Fruit fly (Drosophila melanogaster) whole organism, wandering third instar larva: ENCODE data around the gene CG14118.

ENCODE experiments used
- Abd-B ChIP-seq: fragments of >200 bp; optimal IDR thresholded peaks from 2 replicates; lab custom pipeline; 2017; ENCODE audit warnings: missing biosample characterization, missing genetic modification characterization
- CG32264 ChIP-seq: fragments of 200-800 bp; sonication (Bioruptor generic); optimal IDR thresholded peaks from 2 replicates; lab custom pipeline; 2016; ENCODE audit warnings: missing biosample characterization, missing genetic modification characterization
- CG9705 ChIP-seq: fragments of 200-800 bp; sonication (Bioruptor generic); optimal IDR thresholded peaks from 2 replicates; lab custom pipeline; 2018; ENCODE audit warnings: missing biosample characterization, mild to moderate bottlenecking, missing genetic modification characterization
- CrebA ChIP-seq: fragments of 200-800 bp; sonication (Bioruptor generic); optimal IDR thresholded peaks from 2 replicates; lab custom pipeline; 2016; ENCODE audit warnings: missing biosample characterization, mild to moderate bottlenecking, missing genetic modification characterization, borderline replicate concordance
- Dfd ChIP-seq: fragments of >200 bp; optimal IDR thresholded peaks from 2 replicates; lab custom pipeline; 2017; ENCODE audit warnings: missing biosample characterization, missing genetic modification characterization
- Dif ChIP-seq: fragments of 200-275, 200-300 bp; sonication (Bioruptor generic); optimal IDR thresholded peaks from 2 replicates; lab custom pipeline; 2018; ENCODE audit warnings: missing biosample characterization, missing genetic modification characterization; ENCODE audit not compliant: partially characterized antibody
- GATAd ChIP-seq: sonication (Bioruptor generic); optimal IDR thresholded peaks from 2 replicates; lab custom pipeline; 2016; ENCODE audit warnings: missing biosample characterization, missing genetic modification characterization
- HLH106 ChIP-seq: fragments of 200-800 bp; optimal IDR thresholded peaks from 3 replicates; lab custom pipeline; 2019; ENCODE audit warnings: missing biosample characterization, mild to moderate bottlenecking, missing genetic modification characterization, moderate library complexity
- Hnf4 ChIP-seq: fragments of 200-800 bp; sonication (Bioruptor generic); optimal IDR thresholded peaks from 2 replicates; lab custom pipeline; 2016; ENCODE audit warnings: missing biosample characterization, mild to moderate bottlenecking, missing genetic modification characterization
- Hr78 ChIP-seq: fragments of >200 bp; optimal IDR thresholded peaks from 2 replicates; lab custom pipeline; 2017; ENCODE audit warnings: missing biosample characterization, missing genetic modification characterization
- Hr83 ChIP-seq: fragments of 200-300 bp; sonication (Bioruptor generic); optimal IDR thresholded peaks from 2 replicates; lab custom pipeline; 2016; ENCODE audit warnings: missing biosample characterization, mild to moderate bottlenecking, missing genetic modification characterization, moderate library complexity; ENCODE audit not compliant: poor library complexity, severe bottlenecking
- Jra ChIP-seq: sonication (Bioruptor generic); optimal IDR thresholded peaks from 2 replicates; lab custom pipeline; 2016; ENCODE audit warnings: missing biosample characterization, missing genetic modification characterization
- Mio ChIP-seq: sonication (Bioruptor generic); optimal IDR thresholded peaks from 2 replicates; lab custom pipeline; 2016; ENCODE audit warnings: missing biosample characterization, missing genetic modification characterization
- Myc ChIP-seq: fragments of >200 bp; optimal IDR thresholded peaks from 2 replicates; lab custom pipeline; 2017
- N ChIP-seq: fragments of >200 bp; optimal IDR thresholded peaks from 2 replicates; lab custom pipeline; 2018; ENCODE audit warnings: missing biosample characterization, missing external identifiers, missing genetic modification characterization
- OdsH ChIP-seq: fragments of 200-800 bp; sonication (Bioruptor generic); optimal IDR thresholded peaks from 2 replicates; lab custom pipeline; 2016; ENCODE audit warnings: missing biosample characterization, mild to moderate bottlenecking, missing genetic modification characterization
- Rel ChIP-seq, 2 experiments: fragments of 200-800 bp; sonication (Bioruptor generic) in 1 of 2; optimal IDR thresholded peaks; 2 replicates in 1 of 2; 3 replicates in 1 of 2; lab custom pipeline; 2016 to 2019; ENCODE audit warnings: mild to moderate bottlenecking in 2 of 2, missing biosample characterization in 2 of 2, missing genetic modification characterization in 2 of 2, moderate library complexity in 1 of 2
- Sp1 ChIP-seq: fragments of 200-800 bp; sonication (Bioruptor generic); optimal IDR thresholded peaks from 3 replicates; lab custom pipeline; 2019; ENCODE audit warnings: missing biosample characterization, mild to moderate bottlenecking, missing genetic modification characterization, moderate library complexity
- Vsx2 ChIP-seq: fragments of 200-300, 225-300 bp; sonication (Bioruptor generic); optimal IDR thresholded peaks from 2 replicates; lab custom pipeline; 2018; ENCODE audit warnings: missing biosample characterization, missing genetic modification characterization; ENCODE audit not compliant: partially characterized antibody
- br ChIP-seq: fragments of 200-800 bp; sonication (Bioruptor generic); optimal IDR thresholded peaks from 2 replicates; lab custom pipeline; 2016; ENCODE audit warnings: missing biosample characterization, missing genetic modification characterization
- brk ChIP-seq: fragments of 200-800 bp; sonication (Bioruptor generic); optimal IDR thresholded peaks from 2 replicates; lab custom pipeline; 2016; ENCODE audit warnings: missing biosample characterization, mild to moderate bottlenecking, missing genetic modification characterization
- dl ChIP-seq, 2 experiments: fragments of 175-275, 200-275 bp in 1 of 2; fragments of 200-275 bp in 1 of 2; sonication (Bioruptor generic); optimal IDR thresholded peaks; lab custom pipeline; 2018; ENCODE audit warnings: mild to moderate bottlenecking in 2 of 2, missing biosample characterization in 2 of 2, missing genetic modification characterization in 2 of 2, moderate library complexity in 2 of 2; ENCODE audit not compliant: partially characterized antibody in 2 of 2, insufficient read depth in 1 of 2
- dmrt93B ChIP-seq: fragments of 200-800 bp; sonication (Bioruptor generic); optimal IDR thresholded peaks from 2 replicates; lab custom pipeline; 2018; ENCODE audit warnings: missing biosample characterization, mild to moderate bottlenecking, missing genetic modification characterization
- dsf ChIP-seq: sonication (Bioruptor generic); optimal IDR thresholded peaks from 2 replicates; lab custom pipeline; 2016; ENCODE audit warnings: missing biosample characterization, missing genetic modification characterization, borderline replicate concordance
- ey ChIP-seq: fragments of 200-800 bp; sonication (Bioruptor generic); optimal IDR thresholded peaks from 2 replicates; lab custom pipeline; 2016; ENCODE audit warnings: missing biosample characterization, missing genetic modification characterization
- foxo ChIP-seq, 2 experiments: fragments of 200-800 bp; sonication (Bioruptor generic); optimal IDR thresholded peaks; 2 replicates in 1 of 2; 3 replicates in 1 of 2; lab custom pipeline; 2016 to 2017; ENCODE audit warnings: missing biosample characterization in 2 of 2, missing genetic modification characterization in 2 of 2
- fru ChIP-seq: fragments of 200-800 bp; sonication (Bioruptor generic); optimal IDR thresholded peaks from 3 replicates; lab custom pipeline; 2016; ENCODE audit warnings: missing biosample characterization, mild to moderate bottlenecking, missing genetic modification characterization
- h ChIP-seq: fragments of 200-800 bp; sonication (Bioruptor generic); optimal IDR thresholded peaks from 3 replicates; lab custom pipeline; 2016; ENCODE audit warnings: missing biosample characterization, mild to moderate bottlenecking, missing genetic modification characterization
- jim ChIP-seq: fragments of 175-275, 200-325 bp; sonication (Bioruptor generic); optimal IDR thresholded peaks from 2 replicates; lab custom pipeline; 2016; ENCODE audit warnings: missing biosample characterization, mild to moderate bottlenecking, missing genetic modification characterization
- lola ChIP-seq: fragments of >200 bp; optimal IDR thresholded peaks from 2 replicates; lab custom pipeline; 2017; ENCODE audit warnings: missing biosample characterization, missing genetic modification characterization
- pan ChIP-seq: fragments of >200 bp; optimal IDR thresholded peaks from 2 replicates; lab custom pipeline; 2017
- psq ChIP-seq: fragments of 200-800 bp; sonication (Bioruptor generic); optimal IDR thresholded peaks from 3 replicates; lab custom pipeline; 2017; ENCODE audit warnings: missing biosample characterization, mild to moderate bottlenecking, missing genetic modification characterization, moderate library complexity
- rgr ChIP-seq: fragments of 200-800 bp; sonication (Bioruptor generic); optimal IDR thresholded peaks from 3 replicates; lab custom pipeline; 2016; ENCODE audit warnings: missing biosample characterization, mild to moderate bottlenecking, missing genetic modification characterization
- sage ChIP-seq: fragments of 200-800 bp; sonication (Bioruptor generic); optimal IDR thresholded peaks from 2 replicates; lab custom pipeline; 2016; ENCODE audit warnings: missing biosample characterization, mild to moderate bottlenecking, missing genetic modification characterization
- sv ChIP-seq: fragments of 200-800 bp; sonication (Bioruptor generic); optimal IDR thresholded peaks from 3 replicates; lab custom pipeline; 2016; ENCODE audit warnings: missing biosample characterization, missing genetic modification characterization
- tai ChIP-seq: sonication (Bioruptor generic); optimal IDR thresholded peaks from 2 replicates; lab custom pipeline; 2016; ENCODE audit warnings: missing biosample characterization, missing genetic modification characterization
- usp ChIP-seq: fragments of >200 bp; optimal IDR thresholded peaks from 2 replicates; lab custom pipeline; 2017; ENCODE audit warnings: missing biosample characterization, missing genetic modification characterization
- woc ChIP-seq: sonication (Bioruptor generic); optimal IDR thresholded peaks from 2 replicates; lab custom pipeline; 2016; ENCODE audit warnings: missing biosample characterization, mild to moderate bottlenecking, missing genetic modification characterization

The CG14118 gene

DNA sequence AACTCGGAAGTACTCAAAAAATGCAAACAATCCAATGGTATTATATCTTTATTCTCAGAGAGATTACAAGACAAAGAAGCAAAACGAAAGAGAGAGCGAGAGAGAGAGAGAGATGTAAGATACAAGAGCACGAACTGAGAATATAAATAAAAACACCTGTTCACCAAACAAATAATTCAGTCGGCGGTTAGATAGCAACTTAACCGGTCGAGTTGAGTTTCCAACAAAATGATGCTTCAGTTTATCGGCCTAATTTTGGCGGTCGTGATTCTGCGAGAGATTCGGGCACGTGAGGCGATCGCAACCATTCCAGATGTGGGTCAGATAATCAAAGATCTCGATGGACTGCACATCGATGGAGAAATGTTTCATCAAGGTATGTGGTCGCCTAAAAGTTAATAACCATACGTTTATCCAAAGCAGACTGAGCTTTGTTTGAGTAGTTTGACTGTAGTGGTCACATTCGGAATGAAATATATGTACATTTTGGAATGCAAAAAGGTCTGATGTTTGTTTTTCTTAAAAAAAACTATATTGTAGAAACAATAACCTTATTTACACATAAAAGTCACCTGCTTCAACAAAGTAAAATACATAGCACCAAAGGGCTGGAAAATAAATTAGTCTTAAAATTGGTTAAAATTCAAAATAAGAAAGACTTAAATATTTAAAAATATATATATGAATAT, at the start of gene CG14118:
TSS of gene CG14118 (plus strand) at position 174 of the 689 bp plus-strand sequence.
- no peak for TF ChIP-seq Rel (GFP tag; optimal IDR thresholded peaks at IDR 0.05; lab: Kevin White, UChicago)
- TF ChIP-seq Rel (tag; optimal IDR thresholded peaks at IDR 0.05; lab: Kevin White, UChicago), result no peak
- no peak for TF ChIP-seq h (GFP tag; lab: Kevin White, UChicago)

dm6 chr3L:12843056-12843799, 49.2 kb upstream of the CG14118 start, which contains the start of gene nebu:
nebu (minus strand) TSS chr3L:12843106.
- peak; percentile 95 for TF ChIP-seq tai (GFP tag; lab: Kevin White, UChicago)
- no peak for TF ChIP-seq pan (lab: Kevin White, UChicago)
- TF ChIP-seq sv (GFP tag; lab: Kevin White, UChicago), result peak; percentile 98
- no peak for TF ChIP-seq dl (GFP tag; optimal IDR thresholded peaks at IDR 0.05; lab: Kevin White, UChicago; ENCODE audit: insufficient read depth in 1 of 2, partially characterized antibody in 2 of 2)
- peak; percentile 87 for TF ChIP-seq CrebA
- no peak for TF ChIP-seq Hr78 (GFP tag; lab: Kevin White, UChicago)
- TF ChIP-seq OdsH (GFP tag; lab: Kevin White, UChicago), result peak; percentile 99
- peak; percentile 98 for TF ChIP-seq HLH106 (tag; lab: Kevin White, UChicago)
- TF ChIP-seq woc (GFP tag; lab: Kevin White, UChicago), result peak; percentile 96
- TF ChIP-seq CG9705 (GFP tag; lab: Kevin White, UChicago), result peak; percentile 91
- TF ChIP-seq CG32264 (GFP tag; lab: Kevin White, UChicago), result peak; percentile 98
- peak; percentile 99 for TF ChIP-seq br (GFP tag; lab: Kevin White, UChicago)
- peak; percentile 99 for TF ChIP-seq Hnf4 (GFP tag; lab: Kevin White, UChicago)
- no peak for TF ChIP-seq N (GFP tag; lab: Kevin White, UChicago)
- TF ChIP-seq dmrt93B, result peak; percentile 97
- TF ChIP-seq Rel (GFP tag; optimal IDR thresholded peaks at IDR 0.05; lab: Kevin White, UChicago), result peak; percentile 96
- TF ChIP-seq Rel (tag; optimal IDR thresholded peaks at IDR 0.05; lab: Kevin White, UChicago), result peak; percentile 87
- peak; percentile 46 for TF ChIP-seq jim (GFP tag; lab: Kevin White, UChicago)
- TF ChIP-seq Abd-B (GFP tag; lab: Kevin White, UChicago), result no peak
- peak; percentile 88 for TF ChIP-seq GATAd (GFP tag; lab: Kevin White, UChicago)
- TF ChIP-seq dsf (GFP tag; lab: Kevin White, UChicago), result peak; percentile 89
- TF ChIP-seq brk (GFP tag; lab: Kevin White, UChicago), result peak; percentile 98
- TF ChIP-seq Dif (GFP tag; lab: Kevin White, UChicago), result no peak
- TF ChIP-seq ey, result peak; percentile 99
- peak; percentile 96 to 99 for TF ChIP-seq foxo (GFP tag; optimal IDR thresholded peaks at IDR 0.05; lab: Kevin White, UChicago)
- TF ChIP-seq psq, result peak; percentile 97
- TF ChIP-seq Sp1 (GFP tag; lab: Kevin White, UChicago), result peak; percentile 97
- TF ChIP-seq fru (GFP tag; lab: Kevin White, UChicago), result peak; percentile 99
- TF ChIP-seq Vsx2 (GFP tag; lab: Kevin White, UChicago), result no peak
- TF ChIP-seq Myc, result no peak
- peak; percentile 95 for TF ChIP-seq sage (GFP tag; lab: Kevin White, UChicago)
- no peak for TF ChIP-seq Dfd (GFP tag; lab: Kevin White, UChicago)
- no peak for TF ChIP-seq usp (GFP tag; lab: Kevin White, UChicago)
- TF ChIP-seq rgr (GFP tag; lab: Kevin White, UChicago), result peak; percentile 99
- peak; percentile 91 for TF ChIP-seq Mio (GFP tag; lab: Kevin White, UChicago)
- TF ChIP-seq Hr83 (GFP tag; lab: Kevin White, UChicago), result peak; percentile 74
- no peak for TF ChIP-seq lola (GFP tag; lab: Kevin White, UChicago)
- TF ChIP-seq Jra (GFP tag; lab: Kevin White, UChicago), result peak; percentile 97
- TF ChIP-seq h (GFP tag; lab: Kevin White, UChicago), result peak; percentile 99
